Worm (Caenorhabditis elegans): ENCODE measurements around the gene trcs-2.

DNA sequence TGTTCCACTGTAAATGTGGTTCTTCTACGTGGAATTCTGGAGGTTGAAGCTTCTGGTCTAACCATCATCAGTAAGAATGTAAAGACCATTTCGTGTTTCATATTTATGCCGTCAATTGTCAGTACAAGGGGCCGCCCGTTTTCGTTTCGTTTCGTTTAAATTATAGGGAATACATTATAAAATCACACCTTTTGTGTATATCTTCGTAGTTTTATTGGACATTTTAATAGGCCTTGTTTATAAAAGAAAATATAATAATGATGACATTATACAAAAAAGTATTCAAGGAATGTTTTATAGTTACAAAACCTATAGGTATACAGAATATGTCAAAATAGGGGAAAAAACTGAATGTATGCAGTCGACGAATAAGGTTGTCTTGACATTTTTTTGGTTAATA lies 18.5 kb upstream of the trcs-2 start, which contains the start of gene ceh-7:
- TF ChIP-seq ceh-88 (GFP tag; IDR thresholded peaks at IDR 0.05) (no peak), unc-62 (GFP tag; optimal IDR thresholded peaks at IDR 0.05) (no peak), zag-1 (tag; optimal IDR thresholded peaks at IDR 0.05) (no peak), nhr-12 (tag; optimal IDR thresholded peaks at IDR 0.05) (no peak), ceh-82 (tag; optimal IDR thresholded peaks at IDR 0.05) (no peak), vab-15 (tag; optimal IDR thresholded peaks at IDR 0.05) (no peak), nhr-237 (tag; optimal IDR thresholded peaks at IDR 0.05) (no peak), unc-86 (tag; optimal IDR thresholded peaks at IDR 0.05) (no peak), efl-3 (GFP tag; optimal IDR thresholded peaks at IDR 0.05) (no peak)
